Fruit fly (Drosophila melanogaster) whole organism, prepupa: ENCODE data around the gene GNBP3.

ENCODE experiments used
- Blimp-1 ChIP-seq: fragments of 200-800 bp; sonication (Bioruptor generic); optimal IDR thresholded peaks from 3 replicates; lab custom pipeline; 2017; ENCODE audit warnings: missing biosample characterization, missing genetic modification characterization, mild to moderate bottlenecking, moderate library complexity, missing genetic modification reagents
- CG10631 ChIP-seq: fragments of 200-800 bp; sonication (Bioruptor generic); optimal IDR thresholded peaks from 2 replicates; lab custom pipeline; 2016; ENCODE audit warnings: missing biosample characterization, missing genetic modification characterization
- CG10669 ChIP-seq: fragments of 200-800 bp; sonication (Bioruptor generic); optimal IDR thresholded peaks from 3 replicates; lab custom pipeline; 2018; ENCODE audit warnings: missing biosample characterization, mild to moderate bottlenecking, missing genetic modification characterization, moderate library complexity
- CG11294 ChIP-seq: fragments of 200-800 bp; sonication (Bioruptor generic); IDR thresholded peaks from 2 replicates; pipeline ENCODE4 v1.3.6; 2022; ENCODE audit warnings: missing biosample characterization, missing genetic modification characterization
- CG11762 ChIP-seq: fragments of 200-800 bp; sonication (Bioruptor generic); optimal IDR thresholded peaks from 3 replicates; lab custom pipeline; 2016; ENCODE audit warnings: missing biosample characterization, missing genetic modification characterization; ENCODE audit not compliant: insufficient read depth
- CG15336 ChIP-seq: fragments of 200-800 bp; sonication (Bioruptor generic); IDR thresholded peaks from 2 replicates; pipeline ENCODE4 v1.3.6; 2022; ENCODE audit warnings: missing biosample characterization, missing genetic modification characterization
- CG1621 ChIP-seq: fragments of 200-800 bp; sonication (Bioruptor generic); optimal IDR thresholded peaks from 3 replicates; lab custom pipeline; 2018; ENCODE audit warnings: missing biosample characterization, mild to moderate bottlenecking, missing genetic modification characterization
- CG16779 ChIP-seq: fragments of 200-800 bp; sonication (Bioruptor generic); optimal IDR thresholded peaks from 3 replicates; lab custom pipeline; 2017; ENCODE audit warnings: missing biosample characterization, mild to moderate bottlenecking, missing genetic modification characterization
- CG3032 ChIP-seq: fragments of 200-800 bp; optimal IDR thresholded peaks from 2 replicates; lab custom pipeline; 2019; ENCODE audit warnings: missing biosample characterization, mild to moderate bottlenecking, missing genetic modification characterization, moderate library complexity
- CG31627 ChIP-seq: fragments of 200-800 bp; sonication (Bioruptor generic); optimal IDR thresholded peaks from 3 replicates; lab custom pipeline; 2016; ENCODE audit warnings: missing biosample characterization, missing genetic modification characterization
- CG34406 ChIP-seq: fragments of 200-800 bp; sonication (Bioruptor generic); optimal IDR thresholded peaks from 3 replicates; lab custom pipeline; 2016; ENCODE audit warnings: missing biosample characterization, missing genetic modification characterization
- CG3919 ChIP-seq: fragments of 200-800 bp; sonication (Bioruptor generic); optimal IDR thresholded peaks from 3 replicates; lab custom pipeline; 2016; ENCODE audit warnings: missing biosample characterization, missing genetic modification characterization
- CG4318 ChIP-seq: fragments of 200-800 bp; sonication (Bioruptor generic); optimal IDR thresholded peaks from 3 replicates; lab custom pipeline; 2017; ENCODE audit warnings: missing biosample characterization, mild to moderate bottlenecking, missing genetic modification characterization
- CG6163 ChIP-seq: fragments of 200-800 bp; sonication (Bioruptor generic); IDR thresholded peaks from 3 replicates; pipeline ENCODE4 v1.3.6; 2022; ENCODE audit warnings: missing biosample characterization, missing genetic modification characterization
- CG6276 ChIP-seq: fragments of 200-800 bp; sonication (Bioruptor generic); optimal IDR thresholded peaks from 2 replicates; lab custom pipeline; 2017; ENCODE audit warnings: missing biosample characterization, mild to moderate bottlenecking, missing genetic modification characterization
- CG6808 ChIP-seq: fragments of 200-800 bp; sonication (Bioruptor generic); optimal IDR thresholded peaks from 3 replicates; lab custom pipeline; 2017; ENCODE audit warnings: missing biosample characterization, missing genetic modification characterization, mild to moderate bottlenecking, moderate library complexity, missing genetic modification reagents
- CG6854 ChIP-seq: fragments of 200-800 bp; sonication (Bioruptor generic); optimal IDR thresholded peaks from 2 replicates; lab custom pipeline; 2017; ENCODE audit warnings: missing biosample characterization, mild to moderate bottlenecking, missing genetic modification characterization
- CG7368 ChIP-seq: fragments of 200-800 bp; sonication (Bioruptor generic); optimal IDR thresholded peaks from 3 replicates; lab custom pipeline; 2016; ENCODE audit warnings: missing biosample characterization, missing genetic modification characterization
- CG8119 ChIP-seq: fragments of 200-800 bp; sonication (Bioruptor generic); IDR thresholded peaks from 3 replicates; pipeline ENCODE4 v1.3.6; 2022; ENCODE audit warnings: missing biosample characterization, missing genetic modification characterization
- CG8319 ChIP-seq: fragments of 200-800 bp; sonication (Bioruptor generic); optimal IDR thresholded peaks from 3 replicates; lab custom pipeline; 2016; ENCODE audit warnings: missing biosample characterization, missing genetic modification characterization
- Eip75B ChIP-seq: fragments of 200-800 bp; sonication (Bioruptor generic); optimal IDR thresholded peaks from 3 replicates; lab custom pipeline; 2016; ENCODE audit warnings: missing biosample characterization, missing genetic modification characterization
- Eip78C ChIP-seq: fragments of 200-800 bp; sonication (Bioruptor generic); peaks from one replicate; lab custom pipeline; 2016; ENCODE audit warnings: missing biosample characterization, missing genetic modification characterization
- Eip93F ChIP-seq: fragments of 200-800 bp; sonication (Bioruptor generic); optimal IDR thresholded peaks from 2 replicates; lab custom pipeline; 2016; ENCODE audit warnings: missing biosample characterization, mild to moderate bottlenecking, missing genetic modification characterization
- Ets21C ChIP-seq: fragments of 200-800 bp; sonication (Bioruptor generic); optimal IDR thresholded peaks from 3 replicates; lab custom pipeline; 2016; ENCODE audit warnings: missing biosample characterization, missing genetic modification characterization
- Ets96B ChIP-seq: fragments of 200-800 bp; optimal IDR thresholded peaks from 2 replicates; lab custom pipeline; 2019; ENCODE audit warnings: missing biosample characterization, mild to moderate bottlenecking, missing genetic modification characterization, moderate library complexity
- Hr38 ChIP-seq: sonication (Bioruptor generic); optimal IDR thresholded peaks from 2 replicates; lab custom pipeline; 2016; ENCODE audit warnings: missing biosample characterization, missing genetic modification characterization
- Hr39 ChIP-seq: fragments of 200-800 bp; sonication (Bioruptor generic); optimal IDR thresholded peaks from 2 replicates; lab custom pipeline; 2016; ENCODE audit warnings: missing biosample characterization, missing genetic modification characterization
- Lpt ChIP-seq: fragments of 200-800 bp; sonication (Bioruptor generic); optimal IDR thresholded peaks from 3 replicates; lab custom pipeline; 2016; ENCODE audit warnings: missing biosample characterization, missing genetic modification characterization
- Met ChIP-seq: fragments of 200-800 bp; sonication (Bioruptor generic); optimal IDR thresholded peaks from 3 replicates; lab custom pipeline; 2016; ENCODE audit warnings: missing biosample characterization, missing genetic modification characterization
- Smox ChIP-seq: fragments of 200-800 bp; sonication (Bioruptor generic); optimal IDR thresholded peaks from 3 replicates; lab custom pipeline; 2016; ENCODE audit warnings: missing biosample characterization, missing genetic modification characterization
- achi ChIP-seq: fragments of 200-800 bp; sonication (Bioruptor generic); optimal IDR thresholded peaks from 3 replicates; lab custom pipeline; 2016; ENCODE audit warnings: missing biosample characterization, missing genetic modification characterization
- cyc ChIP-seq: fragments of 200-800 bp; sonication (Bioruptor generic); optimal IDR thresholded peaks from 3 replicates; lab custom pipeline; 2016; ENCODE audit warnings: missing biosample characterization, missing genetic modification characterization
- dac ChIP-seq: fragments of 200-800 bp; sonication (Bioruptor generic); optimal IDR thresholded peaks from 2 replicates; lab custom pipeline; 2017; ENCODE audit warnings: missing biosample characterization, mild to moderate bottlenecking, missing genetic modification characterization
- dsx ChIP-seq: fragments of 200-800 bp; optimal IDR thresholded peaks from 3 replicates; lab custom pipeline; 2019; ENCODE audit warnings: missing biosample characterization, mild to moderate bottlenecking, missing genetic modification characterization, moderate library complexity; ENCODE audit not compliant: poor library complexity, severe bottlenecking
- eg ChIP-seq: fragments of 200-800 bp; sonication (Bioruptor generic); IDR thresholded peaks from 3 replicates; pipeline ENCODE4 v1.3.6; 2022; ENCODE audit warnings: missing biosample characterization, missing genetic modification characterization
- esn ChIP-seq: fragments of 200-800 bp; sonication (Bioruptor generic); optimal IDR thresholded peaks from 2 replicates; lab custom pipeline; 2016; ENCODE audit warnings: missing biosample characterization, mild to moderate bottlenecking, missing genetic modification characterization, moderate library complexity
- fd59A ChIP-seq: fragments of 200-800 bp; sonication (Bioruptor generic); optimal IDR thresholded peaks from 2 replicates; lab custom pipeline; 2017; ENCODE audit warnings: missing biosample characterization, mild to moderate bottlenecking, missing genetic modification characterization, missing genetic modification reagents
- fkh ChIP-seq: fragments of 200-800 bp; sonication (Bioruptor generic); optimal IDR thresholded peaks from 3 replicates; lab custom pipeline; 2017; ENCODE audit warnings: missing biosample characterization, mild to moderate bottlenecking, missing genetic modification characterization, moderate library complexity
- lz ChIP-seq: fragments of 200-800 bp; sonication (Bioruptor generic); optimal IDR thresholded peaks from 3 replicates; lab custom pipeline; 2016; ENCODE audit warnings: missing biosample characterization, missing genetic modification characterization
- net ChIP-seq: fragments of 200-800 bp; sonication (Bioruptor generic); optimal IDR thresholded peaks from 3 replicates; lab custom pipeline; 2016; ENCODE audit warnings: missing biosample characterization, missing genetic modification characterization
- pdm3 ChIP-seq: fragments of 200-800 bp; sonication (Bioruptor generic); optimal IDR thresholded peaks from 3 replicates; lab custom pipeline; 2016; ENCODE audit warnings: missing biosample characterization, missing genetic modification characterization
- salr ChIP-seq, 2 experiments: fragments of 200-800 bp; sonication (Bioruptor generic); optimal IDR thresholded peaks; 3 replicates each; lab custom pipeline; 2016 to 2018; ENCODE audit warnings: missing biosample characterization in 2 of 2, missing genetic modification characterization in 2 of 2, mild to moderate bottlenecking in 1 of 2
- spab ChIP-seq: fragments of 200-800 bp; sonication (Bioruptor generic); optimal IDR thresholded peaks from 2 replicates; lab custom pipeline; 2017; ENCODE audit warnings: missing biosample characterization, mild to moderate bottlenecking, missing genetic modification characterization, missing genetic modification reagents
- ss ChIP-seq, 2 experiments: fragments of 200-800 bp; sonication (Bioruptor generic); optimal IDR thresholded peaks; 2 replicates in 1 of 2; 3 replicates in 1 of 2; lab custom pipeline; 2017 to 2018; ENCODE audit warnings: mild to moderate bottlenecking in 2 of 2, missing biosample characterization in 2 of 2, missing genetic modification characterization in 2 of 2, moderate library complexity in 1 of 2
- svp ChIP-seq: fragments of 200-800 bp; sonication (Bioruptor generic); peaks from one replicate; lab custom pipeline; 2016; ENCODE audit warnings: missing biosample characterization, missing genetic modification characterization
- topi ChIP-seq: fragments of 200-800 bp; sonication (Bioruptor generic); optimal IDR thresholded peaks from 3 replicates; lab custom pipeline; 2016; ENCODE audit warnings: missing biosample characterization, missing genetic modification characterization
- vri ChIP-seq: fragments of 200-800 bp; sonication (Bioruptor generic); optimal IDR thresholded peaks from 3 replicates; lab custom pipeline; 2016; ENCODE audit warnings: missing biosample characterization, mild to moderate bottlenecking, missing genetic modification characterization

GNBP3 gene

DNA sequence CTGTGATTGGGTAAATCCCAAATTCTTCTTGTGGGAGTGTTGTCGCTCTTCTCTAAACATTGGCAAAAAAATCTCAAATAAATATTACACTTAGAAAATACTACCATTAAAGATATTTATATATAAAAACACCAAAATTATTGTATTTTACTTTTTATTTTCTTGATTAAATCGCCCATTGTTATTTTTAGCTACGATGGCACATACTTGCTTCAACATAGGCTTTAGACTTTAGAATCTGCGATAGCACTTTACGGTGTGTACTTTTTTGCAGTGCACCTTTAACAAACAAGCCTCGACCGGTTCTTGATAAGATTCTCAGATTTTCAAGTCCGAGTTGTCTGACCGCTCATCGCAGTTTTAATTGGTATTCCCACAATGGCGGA lies at the start of gene GNBP3 (continued):
- TF ChIP-seq salr (GFP tag; optimal IDR thresholded peaks at IDR 0.05; lab: Kevin White, UChicago) (peak; percentile 76 to 79), CG6854 (GFP tag; lab: Kevin White, UChicago) (peak; percentile 95), CG6276 (GFP tag; lab: Kevin White, UChicago) (no peak), achi (GFP tag; lab: Kevin White, UChicago) (peak; percentile 90), esn (GFP tag; lab: Kevin White, UChicago) (peak; percentile 97), CG34406 (peak; percentile 93), vri (peak; percentile 94)

DNA sequence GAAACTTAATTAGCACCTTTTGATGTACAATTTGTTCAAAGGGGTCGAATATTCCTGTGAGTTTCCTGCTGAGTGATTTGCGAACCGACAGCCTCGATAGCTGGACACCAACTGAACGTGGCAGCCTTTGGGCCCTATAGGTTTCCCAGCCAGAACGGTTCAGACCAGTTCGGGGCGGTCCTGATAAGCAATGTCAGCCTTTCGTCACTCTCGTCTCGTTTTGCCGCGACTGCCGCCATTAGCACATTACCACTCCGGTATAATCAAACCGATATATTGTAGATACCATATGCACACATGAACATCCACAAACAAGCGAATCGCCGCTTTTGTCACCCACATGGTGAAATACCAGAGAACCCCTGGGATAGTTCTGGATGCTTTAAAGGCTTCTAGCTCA lies 49.7 kb upstream of the GNBP3 start, which contains the start of gene TrpA1:
Gene TrpA1, minus strand, starts transcription at position 101 of the 400 bp plus-strand sequence.
- no peak for TF ChIP-seq CG6808 (GFP tag; lab: Kevin White, UChicago)
- no peak for TF ChIP-seq CG11762 (GFP tag; lab: Kevin White, UChicago)
- no peak for TF ChIP-seq Lpt (GFP tag; lab: Kevin White, UChicago)
- TF ChIP-seq fd59A, result no peak
- no peak for TF ChIP-seq CG16779 (tag; lab: Kevin White, UChicago)
- no peak for TF ChIP-seq svp (GFP tag; lab: Kevin White, UChicago)
- no peak for TF ChIP-seq CG4318 (GFP tag; lab: Kevin White, UChicago)
- TF ChIP-seq Ets96B (tag; lab: Kevin White, UChicago), result no peak
- no peak for TF ChIP-seq Blimp-1 (GFP tag; lab: Kevin White, UChicago)
- TF ChIP-seq CG8119, result no peak
- TF ChIP-seq Hr39 (GFP tag; lab: Kevin White, UChicago), result no peak
- TF ChIP-seq, all 60 proteins: peak for 0

DNA sequence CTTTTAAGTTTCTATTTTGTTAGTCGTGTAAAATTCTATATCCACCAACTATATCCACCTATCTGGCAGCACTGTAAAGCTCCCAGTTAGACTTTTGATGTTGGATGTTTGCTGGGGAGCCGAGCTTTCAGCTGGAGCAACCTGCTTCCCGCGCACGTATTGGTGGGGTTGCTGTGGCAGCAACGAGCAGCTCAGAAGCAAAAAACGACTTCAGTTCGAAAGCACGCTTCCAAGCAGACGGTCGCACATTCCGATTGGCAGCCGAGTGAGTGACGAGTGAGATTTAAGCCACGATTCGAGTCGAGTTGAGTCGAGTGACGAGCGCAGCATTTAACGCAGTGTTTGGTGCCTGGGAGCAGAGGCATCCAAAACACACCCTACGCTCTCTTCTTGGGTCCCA lies 42.5 kb upstream of the GNBP3 start, which contains the start of the genes Tsp66E and mfr:
Gene Tsp66E, plus strand, starts transcription at position 168 of the 400 bp plus-strand sequence.
Gene mfr, minus strand, starts transcription at position 340 of the 400 bp plus-strand sequence.
- TF ChIP-seq net (GFP tag; lab: Kevin White, UChicago), result peak; percentile 29
- TF ChIP-seq Met, result no peak
- TF ChIP-seq spab, result no peak
- no peak for TF ChIP-seq Smox (GFP tag; lab: Kevin White, UChicago)
- TF ChIP-seq fkh, result no peak
- TF ChIP-seq fd59A, result no peak
- TF ChIP-seq eg (GFP tag; lab: Robert Waterston, UW), result peak; percentile 65
- TF ChIP-seq CG3919 (GFP tag; lab: Kevin White, UChicago), result no peak
- TF ChIP-seq CG10669 (GFP tag; lab: Kevin White, UChicago), result no peak
- TF ChIP-seq Ets96B (tag; lab: Kevin White, UChicago), result no peak
- TF ChIP-seq lz (GFP tag; lab: Kevin White, UChicago), result no peak
- TF ChIP-seq Hr38 (GFP tag; lab: Kevin White, UChicago), result no peak
- TF ChIP-seq CG6276 (GFP tag; lab: Kevin White, UChicago), result no peak
- peak; percentile 36 for TF ChIP-seq Eip75B (GFP tag; lab: Kevin White, UChicago)
- no peak for TF ChIP-seq dsx (GFP tag; lab: Kevin White, UChicago)
- TF ChIP-seq CG31627 (GFP tag; lab: Kevin White, UChicago), result no peak
- TF ChIP-seq CG10631, result no peak
- TF ChIP-seq CG11294, result no peak
- no peak for TF ChIP-seq dac (GFP tag; lab: Kevin White, UChicago)
- TF ChIP-seq CG6163 (GFP tag; lab: Robert Waterston, UW), result peak; percentile 64
- TF ChIP-seq Eip78C (GFP tag; lab: Kevin White, UChicago), result no peak
- TF ChIP-seq CG15336 (GFP tag; lab: Robert Waterston, UW), result peak; percentile 20; the same call in 1 of the 2 replicates
- no peak for TF ChIP-seq salr (GFP tag; optimal IDR thresholded peaks at IDR 0.05; lab: Kevin White, UChicago)
- no peak for TF ChIP-seq Ets21C
- peak in 1 of 2 experiments; percentile 37 for TF ChIP-seq ss (GFP tag; optimal IDR thresholded peaks at IDR 0.05; lab: Kevin White, UChicago)
- TF ChIP-seq CG6854 (GFP tag; lab: Kevin White, UChicago), result no peak
- TF ChIP-seq svp (GFP tag; lab: Kevin White, UChicago), result peak; percentile 61
- no peak for TF ChIP-seq CG3032 (tag; lab: Kevin White, UChicago)
- TF ChIP-seq cyc, result no peak
- no peak for TF ChIP-seq CG4318 (GFP tag; lab: Kevin White, UChicago)
- peak; percentile 37 for TF ChIP-seq Lpt (GFP tag; lab: Kevin White, UChicago)
- no peak for TF ChIP-seq Eip93F
- no peak for TF ChIP-seq CG11762 (GFP tag; lab: Kevin White, UChicago)
- TF ChIP-seq CG7368 (GFP tag; lab: Kevin White, UChicago), result peak; percentile 30
- TF ChIP-seq topi (GFP tag; lab: Kevin White, UChicago), result no peak
- TF ChIP-seq CG8319 (GFP tag; lab: Kevin White, UChicago), result no peak
- peak; percentile 52; the same call in 2 of the 3 replicates for TF ChIP-seq CG8119
- no peak for TF ChIP-seq pdm3 (GFP tag; lab: Kevin White, UChicago)
- TF ChIP-seq CG1621, result peak; percentile 46
